Worm (Caenorhabditis elegans): ENCODE data around the gene comt-3.

The comt-3 gene

ce11 chrV:2067985-2068499 lies 10.7 kb downstream of the comt-3 start, which contains the start of gene lbp-9 (continued):
- TF ChIP-seq ctbp-1 (GFP tag; IDR thresholded peaks at IDR 0.05) (peak; percentile 46; the same call in 1 of the 2 replicates), lim-7 (GFP tag; IDR thresholded peaks at IDR 0.05) (peak; percentile 66; the same call in 1 of the 2 replicates), ztf-11 (tag; optimal IDR thresholded peaks at IDR 0.05) (no peak), dve-1 (tag; optimal IDR thresholded peaks at IDR 0.05; ENCODE audit: insufficient read depth) (peak; percentile 69), nhr-28 (tag; optimal IDR thresholded peaks at IDR 0.05) (peak; percentile 53), nhr-41 (GFP tag; IDR thresholded peaks at IDR 0.05) (no peak), ceh-62 (tag; optimal IDR thresholded peaks at IDR 0.05) (no peak), vab-7 (GFP tag; IDR thresholded peaks at IDR 0.05) (no peak), zfp-3 (GFP tag; conservative IDR thresholded peaks at IDR 0.05) (no peak), jun-1 (tag; optimal IDR thresholded peaks at IDR 0.05) (no peak), hlh-11 (tag; optimal IDR thresholded peaks at IDR 0.05) (peak; percentile 73), hif-1 (tag; optimal IDR thresholded peaks at IDR 0.05) (peak in 1 of 2 experiments; percentile 1), egl-43 (GFP tag; IDR thresholded peaks at IDR 0.05) (peak; percentile 47; the same call in 1 of the 2 replicates), dmd-8 (GFP tag; IDR thresholded peaks at IDR 0.05) (0 out of 2 replicates have a peak, but pooled peaks have one; percentile 47), hmg-1.1 (GFP tag; IDR thresholded peaks at IDR 0.05) (peak; percentile 55; the same call in 1 of the 2 replicates), lin-13 (GFP tag; optimal IDR thresholded peaks at IDR 0.05) (peak; percentile 12), lir-3 (tag; optimal IDR thresholded peaks at IDR 0.05) (no peak), lin-15B (tag; optimal IDR thresholded peaks at IDR 0.05) (no peak), nhr-25 (tag; optimal IDR thresholded peaks at IDR 0.05; ENCODE audit: borderline replicate concordance, insufficient read depth) (peak; percentile 49), set-16 (GFP tag; IDR thresholded peaks at IDR 0.05) (peak; percentile 58), daf-16 (GFP tag; optimal IDR thresholded peaks at IDR 0.05) (no peak), daf-16 (tag; optimal IDR thresholded peaks at IDR 0.05) (peak; percentile 16), mdl-1 (tag; optimal IDR thresholded peaks at IDR 0.05) (peak in 1 of 2 experiments; percentile 88), zfp-2 (tag; optimal IDR thresholded peaks at IDR 0.05) (no peak), daf-19 (GFP tag; conservative IDR thresholded peaks at IDR 0.05) (no peak), mep-1 (tag; optimal IDR thresholded peaks at IDR 0.05) (peak; percentile 67), tag-97 (GFP tag; IDR thresholded peaks at IDR 0.05) (no peak), dmd-9 (GFP tag; IDR thresholded peaks at IDR 0.05) (no peak), dpl-1 (GFP tag; optimal IDR thresholded peaks at IDR 0.05) (peak; percentile 17), saeg-2 (GFP tag; IDR thresholded peaks at IDR 0.05) (no peak), mes-2 (tag; optimal IDR thresholded peaks at IDR 0.05; ENCODE audit: poor library complexity, severe bottlenecking) (peak; percentile 46), aha-1 (tag) (peak; percentile 97), php-3 (GFP tag; IDR thresholded peaks at IDR 0.05) (0 out of 2 replicates have a peak, but pooled peaks have one; percentile 30), ceh-32 (tag; optimal IDR thresholded peaks at IDR 0.05; ENCODE audit: poor library complexity) (no peak), mxl-3 (GFP tag; optimal IDR thresholded peaks at IDR 0.05) (peak; percentile 92), rbr-2 (tag; optimal IDR thresholded peaks at IDR 0.05) (peak; percentile 28)

DNA sequence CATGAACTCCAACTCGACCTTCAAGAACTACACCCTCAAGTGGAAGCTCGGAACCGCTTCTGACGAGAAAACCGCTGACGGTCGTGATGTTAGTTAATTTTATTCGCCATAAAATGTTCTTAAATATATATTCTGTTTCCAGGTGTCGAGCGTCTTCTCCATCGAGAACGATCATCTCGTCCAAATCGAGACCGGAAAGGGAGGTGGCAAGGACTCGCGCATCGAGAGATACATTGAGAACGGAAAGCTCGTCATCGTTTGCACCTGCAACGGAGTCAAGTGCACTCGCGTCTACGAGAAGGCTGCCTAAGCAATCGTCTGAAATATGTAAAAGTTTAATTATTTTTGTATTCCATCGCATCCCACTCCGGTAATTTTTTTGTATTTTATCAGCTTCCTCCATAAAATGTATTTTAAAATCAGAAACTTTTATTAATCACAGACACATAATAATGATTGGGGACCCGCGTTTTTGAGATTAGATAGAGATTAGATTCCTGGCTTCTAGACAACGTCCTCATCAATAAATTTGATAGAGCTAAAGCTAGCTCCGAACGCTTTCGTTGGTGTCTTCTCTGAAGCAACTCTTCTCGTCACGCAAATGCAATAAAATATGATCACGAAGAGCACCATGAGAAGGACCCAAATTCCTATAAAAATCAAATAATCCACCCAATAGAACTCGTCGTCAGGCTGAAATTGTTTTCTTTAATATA lies 11.5 kb downstream of the comt-3 start:
- TF ChIP-seq pha-4 (GFP tag; IDR thresholded peaks at IDR 0.05) (peak; percentile 14; the same call in 1 of the 2 replicates), pha-4 (tag; optimal IDR thresholded peaks at IDR 0.05) (no peak), daf-8 (GFP tag; IDR thresholded peaks at IDR 0.05) (no peak), nhr-6 (tag; optimal IDR thresholded peaks at IDR 0.05) (no peak), vab-7 (GFP tag; IDR thresholded peaks at IDR 0.05) (no peak), Y75B8A.6 (GFP tag; IDR thresholded peaks at IDR 0.05) (no peak), ceh-20 (GFP tag; IDR thresholded peaks at IDR 0.05) (no peak), aha-1 (tag) (peak; percentile 67), set-16 (GFP tag; IDR thresholded peaks at IDR 0.05) (peak; percentile 16; the same call in 1 of the 2 replicates), lin-38 (GFP tag; IDR thresholded peaks at IDR 0.05) (peak; percentile 12; the same call in 1 of the 2 replicates), hlh-11 (tag; optimal IDR thresholded peaks at IDR 0.05) (no peak), F49E8.2 (tag; optimal IDR thresholded peaks at IDR 0.05; ENCODE audit: borderline replicate concordance) (peak; percentile 17), dmd-8 (GFP tag; IDR thresholded peaks at IDR 0.05) (0 out of 2 replicates have a peak, but pooled peaks have one; percentile 28), zip-2 (tag; optimal IDR thresholded peaks at IDR 0.05) (no peak), T26A8.4 (GFP tag; IDR thresholded peaks at IDR 0.05) (no peak)
